Fruit fly (Drosophila melanogaster) whole organism, embryonic: Measurements from ENCODE around the gene drl.
A peak's percentile ranks its signal among the peaks of the same experiment; 100 is the strongest.

Experiments
- ATbp ChIP-seq: fragments of 200-800 bp; sonication (Bioruptor generic); optimal IDR thresholded peaks from 2 replicates; lab custom pipeline; 2017; ENCODE audit warnings: missing biosample characterization, mild to moderate bottlenecking, missing genetic modification characterization, missing genetic modification reagents
- BEAF-32 ChIP-seq: fragments of 200-800 bp; sonication (Bioruptor generic); optimal IDR thresholded peaks from 3 replicates; lab custom pipeline; 2017; ENCODE audit warnings: missing biosample characterization, missing genetic modification characterization, mild to moderate bottlenecking, moderate library complexity, missing genetic modification reagents
- CG10274 ChIP-seq: fragments of 200-800 bp; sonication (Bioruptor generic); optimal IDR thresholded peaks from 3 replicates; lab custom pipeline; 2017; ENCODE audit warnings: missing biosample characterization, mild to moderate bottlenecking, missing genetic modification characterization
- CG14965 ChIP-seq: fragments of 200-800 bp; sonication (Bioruptor generic); optimal IDR thresholded peaks from 2 replicates; lab custom pipeline; 2016; ENCODE audit warnings: missing biosample characterization, missing genetic modification characterization, borderline replicate concordance
- CG15011 ChIP-seq: fragments of 200-800 bp; sonication (Bioruptor generic); optimal IDR thresholded peaks from 3 replicates; lab custom pipeline; 2018; ENCODE audit warnings: missing biosample characterization, mild to moderate bottlenecking, missing genetic modification characterization
- CG15514 ChIP-seq: fragments of 200-800 bp; sonication (Bioruptor generic); optimal IDR thresholded peaks from 3 replicates; lab custom pipeline; 2017; ENCODE audit warnings: missing biosample characterization, missing genetic modification characterization, mild to moderate bottlenecking, moderate library complexity, missing genetic modification reagents
- CG17359 ChIP-seq: fragments of 200-800 bp; sonication (Bioruptor generic); optimal IDR thresholded peaks from 3 replicates; lab custom pipeline; 2018; ENCODE audit warnings: missing biosample characterization, mild to moderate bottlenecking, missing genetic modification characterization, moderate library complexity
- CG17912 ChIP-seq: fragments of 200-800 bp; sonication (Bioruptor generic); optimal IDR thresholded peaks from 2 replicates; lab custom pipeline; 2018; ENCODE audit warnings: missing biosample characterization, mild to moderate bottlenecking, missing genetic modification characterization
- CG18262 ChIP-seq: fragments of 200-800 bp; optimal IDR thresholded peaks from 3 replicates; lab custom pipeline; 2019; ENCODE audit warnings: missing biosample characterization, mild to moderate bottlenecking, missing genetic modification characterization, moderate library complexity
- CG1832 ChIP-seq: fragments of 200-800 bp; sonication (Bioruptor generic); optimal IDR thresholded peaks from 2 replicates; lab custom pipeline; 2017; ENCODE audit warnings: missing biosample characterization, mild to moderate bottlenecking, missing genetic modification characterization, inconsistent platforms
- CG2202 ChIP-seq: fragments of 200-800 bp; sonication (Bioruptor generic); optimal IDR thresholded peaks from 2 replicates; lab custom pipeline; 2018; ENCODE audit warnings: missing biosample characterization, mild to moderate bottlenecking, missing genetic modification characterization
- CG2678 ChIP-seq: fragments of 200-800 bp; sonication (Bioruptor generic); optimal IDR thresholded peaks from 3 replicates; lab custom pipeline; 2019; ENCODE audit warnings: missing biosample characterization, mild to moderate bottlenecking, missing genetic modification characterization, moderate library complexity
- CG31224 ChIP-seq: fragments of 200-800 bp; sonication (Bioruptor generic); IDR thresholded peaks from 2 replicates; pipeline ENCODE4 v1.3.6; 2022; ENCODE audit warnings: missing biosample characterization, missing genetic modification characterization
- CG4328 ChIP-seq: fragments of 200-800 bp; sonication (Bioruptor generic); optimal IDR thresholded peaks from 3 replicates; lab custom pipeline; 2017; ENCODE audit warnings: missing biosample characterization, missing genetic modification reagents, missing genetic modification characterization
- CG5953 ChIP-seq: fragments of 200-800 bp; sonication (Bioruptor generic); IDR thresholded peaks from 2 replicates; pipeline ENCODE4 v1.3.6; 2022; ENCODE audit warnings: missing biosample characterization, missing genetic modification characterization
- CG8388 ChIP-seq: fragments of 200-800 bp; sonication (Bioruptor generic); optimal IDR thresholded peaks from 2 replicates; lab custom pipeline; 2019; ENCODE audit warnings: missing biosample characterization, mild to moderate bottlenecking, missing genetic modification characterization, moderate library complexity
- CG8478 ChIP-seq: fragments of >200 bp; optimal IDR thresholded peaks from 2 replicates; lab custom pipeline; 2018
- CG9437 ChIP-seq: fragments of 200-800 bp; sonication (Bioruptor generic); optimal IDR thresholded peaks from 2 replicates; lab custom pipeline; 2018; ENCODE audit warnings: missing biosample characterization, mild to moderate bottlenecking, missing genetic modification characterization
- Chrac-16 ChIP-seq: fragments of 200-800 bp; sonication (Bioruptor generic); optimal IDR thresholded peaks from 3 replicates; lab custom pipeline; 2016; ENCODE audit warnings: missing biosample characterization, missing genetic modification characterization
- E2f2 ChIP-seq: fragments of 200-800 bp; sonication (Bioruptor generic); IDR thresholded peaks from 2 replicates; pipeline ENCODE4 v1.3.6; 2022; ENCODE audit warnings: missing biosample characterization, missing genetic modification characterization
- Gsc ChIP-seq: fragments of 200-800 bp; sonication (Bioruptor generic); IDR thresholded peaks from 2 replicates; pipeline ENCODE4 v1.3.6; 2022; ENCODE audit warnings: missing biosample characterization, missing genetic modification characterization
- Oli ChIP-seq: fragments of 200-800 bp; sonication (Bioruptor generic); optimal IDR thresholded peaks from 2 replicates; lab custom pipeline; 2018; ENCODE audit warnings: missing biosample characterization, mild to moderate bottlenecking, missing genetic modification characterization, moderate library complexity
- PHDP ChIP-seq: fragments of 200-800 bp; sonication (Bioruptor generic); optimal IDR thresholded peaks from 3 replicates; lab custom pipeline; 2018; ENCODE audit warnings: missing biosample characterization, mild to moderate bottlenecking, missing genetic modification characterization, moderate library complexity
- Ravus ChIP-seq: fragments of 200-800 bp; sonication (Bioruptor generic); IDR thresholded peaks from 2 replicates; pipeline ENCODE4 v1.3.6; 2022; ENCODE audit warnings: missing biosample characterization, missing genetic modification characterization
- Spps ChIP-seq: fragments of 200-800 bp; sonication (Bioruptor generic); optimal IDR thresholded peaks from 2 replicates; lab custom pipeline; 2018; ENCODE audit warnings: missing biosample characterization, mild to moderate bottlenecking, missing genetic modification characterization
- Stat92E ChIP-seq, 3 experiments: fragments of >200 bp in 2 of 3; fragments of 200-800 bp in 1 of 3; sonication (Bioruptor generic) in 1 of 3; optimal IDR thresholded peaks; 2 replicates each; lab custom pipeline; 2017 to 2019; ENCODE audit warnings: missing biosample characterization in 3 of 3, missing genetic modification characterization in 3 of 3, mild to moderate bottlenecking in 1 of 3, moderate library complexity in 1 of 3
- Vsx1 ChIP-seq: fragments of 200-800 bp; sonication (Bioruptor generic); optimal IDR thresholded peaks from 2 replicates; lab custom pipeline; 2017; ENCODE audit warnings: missing biosample characterization, mild to moderate bottlenecking, missing genetic modification characterization, missing genetic modification reagents
- bab2 ChIP-seq: fragments of 200-800 bp; sonication (Bioruptor generic); optimal IDR thresholded peaks from 2 replicates; lab custom pipeline; 2016; ENCODE audit warnings: missing biosample characterization, missing genetic modification characterization
- bowl ChIP-seq: fragments of 200-800 bp; sonication (Bioruptor generic); IDR thresholded peaks from 2 replicates; pipeline ENCODE4 v1.3.6; 2022; ENCODE audit warnings: missing biosample characterization, missing genetic modification characterization
- btn ChIP-seq: fragments of 200-800 bp; sonication (Bioruptor generic); optimal IDR thresholded peaks from 2 replicates; lab custom pipeline; 2016; ENCODE audit warnings: missing biosample characterization, missing genetic modification characterization
- croc ChIP-seq: fragments of 200-800 bp; sonication (Bioruptor generic); conservative IDR thresholded peaks from 3 replicates; pipeline ENCODE4 v1.3.6; 2022; ENCODE audit warnings: missing biosample characterization, missing genetic modification characterization
- crol ChIP-seq: fragments of 200-800 bp; sonication (Bioruptor generic); IDR thresholded peaks from 2 replicates; pipeline ENCODE4 v1.3.6; 2022; ENCODE audit warnings: missing biosample characterization, missing genetic modification characterization
- dmrt99B ChIP-seq: fragments of 200-800 bp; sonication (Bioruptor generic); optimal IDR thresholded peaks from 2 replicates; lab custom pipeline; 2018; ENCODE audit warnings: missing biosample characterization, mild to moderate bottlenecking, missing genetic modification characterization, moderate library complexity
- emc ChIP-seq: fragments of 200-800 bp; sonication (Bioruptor generic); optimal IDR thresholded peaks from 2 replicates; lab custom pipeline; 2016; ENCODE audit warnings: missing biosample characterization, missing genetic modification characterization
- exex ChIP-seq: fragments of 200-800 bp; sonication (Bioruptor generic); optimal IDR thresholded peaks from 4 replicates; lab custom pipeline; 2018; ENCODE audit warnings: missing biosample characterization, mild to moderate bottlenecking, missing genetic modification characterization, moderate library complexity
- fd3F ChIP-seq: fragments of 200-800 bp; sonication (Bioruptor generic); optimal IDR thresholded peaks from 2 replicates; lab custom pipeline; 2018; ENCODE audit warnings: missing biosample characterization, mild to moderate bottlenecking, missing genetic modification characterization, moderate library complexity
- fru ChIP-seq: fragments of >200 bp; optimal IDR thresholded peaks from 2 replicates; lab custom pipeline; 2017
- ftz-f1 ChIP-seq: fragments of 200-800 bp; sonication (Bioruptor generic); optimal IDR thresholded peaks from 2 replicates; lab custom pipeline; 2016; ENCODE audit warnings: missing biosample characterization, missing genetic modification characterization
- grn ChIP-seq: fragments of 200-800 bp; sonication (Bioruptor generic); optimal IDR thresholded peaks from 3 replicates; lab custom pipeline; 2017; ENCODE audit warnings: missing biosample characterization, missing genetic modification characterization
- kah ChIP-seq: fragments of 200-800 bp; sonication (Bioruptor generic); optimal IDR thresholded peaks from 2 replicates; lab custom pipeline; 2018; ENCODE audit warnings: missing biosample characterization, mild to moderate bottlenecking, missing genetic modification characterization
- lab ChIP-seq: fragments of 200-800 bp; sonication (Bioruptor generic); optimal IDR thresholded peaks from 3 replicates; lab custom pipeline; 2017; ENCODE audit warnings: missing biosample characterization, missing genetic modification characterization, mild to moderate bottlenecking, moderate library complexity, missing genetic modification reagents
- nerfin-1 ChIP-seq: fragments of 200-800 bp; sonication (Bioruptor generic); optimal IDR thresholded peaks from 3 replicates; lab custom pipeline; 2019; ENCODE audit warnings: missing biosample characterization, mild to moderate bottlenecking, missing genetic modification characterization, moderate library complexity
- ranshi ChIP-seq: fragments of 200-800 bp; sonication (Bioruptor generic); IDR thresholded peaks from 2 replicates; pipeline ENCODE4 v1.3.6; 2022; ENCODE audit warnings: missing biosample characterization, missing genetic modification characterization
- salm ChIP-seq: fragments of 200-800 bp; sonication (Bioruptor generic); optimal IDR thresholded peaks from 2 replicates; lab custom pipeline; 2018; ENCODE audit warnings: missing biosample characterization, mild to moderate bottlenecking, missing genetic modification characterization
- sd ChIP-seq: fragments of 200-800 bp; sonication (Bioruptor generic); optimal IDR thresholded peaks from 3 replicates; lab custom pipeline; 2018; ENCODE audit warnings: missing biosample characterization, mild to moderate bottlenecking, missing genetic modification characterization, moderate library complexity
- sug ChIP-seq: fragments of 200-800 bp; optimal IDR thresholded peaks from 2 replicates; lab custom pipeline; 2019; ENCODE audit warnings: missing biosample characterization, mild to moderate bottlenecking, missing genetic modification characterization, moderate library complexity
- tap ChIP-seq: fragments of 200-800 bp; optimal IDR thresholded peaks from 3 replicates; lab custom pipeline; 2019; ENCODE audit warnings: missing biosample characterization, mild to moderate bottlenecking, missing genetic modification characterization, moderate library complexity
- toy ChIP-seq: fragments of 200-800 bp; sonication (Bioruptor generic); IDR thresholded peaks from 2 replicates; pipeline ENCODE4 v1.3.6; 2022; ENCODE audit warnings: missing biosample characterization, missing genetic modification characterization
- twi ChIP-seq: fragments of 200-800 bp; optimal IDR thresholded peaks from 2 replicates; lab custom pipeline; 2019; ENCODE audit warnings: missing biosample characterization, mild to moderate bottlenecking, missing genetic modification characterization, moderate library complexity
- wdn ChIP-seq: fragments of 200-800 bp; sonication (Bioruptor generic); IDR thresholded peaks from 2 replicates; pipeline ENCODE4 v1.3.6; 2022; ENCODE audit warnings: missing biosample characterization, missing genetic modification characterization
- yki ChIP-seq: fragments of >200 bp; optimal IDR thresholded peaks from 3 replicates; lab custom pipeline; 2018

drl gene

DNA sequence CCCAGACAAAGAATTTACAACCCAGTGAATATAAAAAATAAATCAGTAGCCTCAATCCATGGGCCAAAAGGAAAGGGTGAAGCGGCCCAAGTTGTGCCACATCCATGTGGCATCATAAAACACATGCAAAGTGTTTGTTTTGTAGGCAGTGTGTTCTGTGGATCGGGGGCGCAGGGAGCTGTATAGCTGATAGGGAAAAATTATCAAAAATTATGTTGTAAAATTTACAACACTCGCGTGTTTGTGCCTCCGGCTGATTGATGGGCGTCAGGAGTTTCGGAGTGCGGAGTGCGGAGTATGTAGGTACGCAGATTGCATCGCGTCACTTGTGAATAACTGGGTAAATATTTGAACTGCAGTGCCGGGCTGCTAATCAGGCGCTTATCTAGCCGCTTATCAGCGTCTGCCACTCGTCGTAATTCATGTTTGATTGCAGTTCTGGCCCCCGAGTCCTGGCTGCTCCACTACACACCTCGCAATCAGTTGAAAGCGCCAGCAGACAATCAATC lies 1.7 kb downstream of the drl start (continued):
- peak; percentile 73 for TF ChIP-seq CG2678
- TF ChIP-seq CG4328 (GFP tag; lab: Kevin White, UChicago), result peak; percentile 42
- peak; percentile 45 for TF ChIP-seq dmrt99B (tag; lab: Kevin White, UChicago)
- TF ChIP-seq crol (GFP tag; lab: Robert Waterston, UW), result peak; percentile 84
- TF ChIP-seq croc (GFP tag; lab: Robert Waterston, UW), result no peak
- no peak for TF ChIP-seq Stat92E (GFP tag; optimal IDR thresholded peaks at IDR 0.05; lab: Kevin White, UChicago)
- peak; percentile 68 for TF ChIP-seq tap (tag; lab: Kevin White, UChicago)
- peak; percentile 38 for TF ChIP-seq Spps (tag; lab: Kevin White, UChicago)
- TF ChIP-seq Chrac-16 (GFP tag; lab: Kevin White, UChicago), result no peak
- peak; percentile 0 for TF ChIP-seq PHDP (tag; lab: Kevin White, UChicago)
- peak; percentile 46 for TF ChIP-seq lab
- no peak for TF ChIP-seq wdn (GFP tag; lab: Robert Waterston, UW)
- TF ChIP-seq CG8478 (lab: Kevin White, UChicago), result no peak
- peak; percentile 34 for TF ChIP-seq btn (GFP tag; lab: Kevin White, UChicago)
- peak; percentile 72 for TF ChIP-seq exex (tag; lab: Kevin White, UChicago)
- no peak for TF ChIP-seq Oli (tag; lab: Kevin White, UChicago)
- TF ChIP-seq toy, result no peak
- no peak for TF ChIP-seq CG1832 (GFP tag; lab: Kevin White, UChicago)
- no peak for TF ChIP-seq CG14965 (GFP tag; lab: Kevin White, UChicago)
- TF ChIP-seq CG31224, result no peak
- peak; percentile 46 for TF ChIP-seq CG15011 (GFP tag; lab: Kevin White, UChicago)
- no peak for TF ChIP-seq Ravus (GFP tag; lab: Robert Waterston, UW)
- no peak for TF ChIP-seq CG5953
- no peak for TF ChIP-seq CG9437 (GFP tag; lab: Kevin White, UChicago)
- TF ChIP-seq ftz-f1, result no peak
- peak; percentile 34 for TF ChIP-seq CG2202 (tag; lab: Kevin White, UChicago)
- peak; percentile 22 for TF ChIP-seq CG17359 (tag; lab: Kevin White, UChicago)
- no peak for TF ChIP-seq E2f2 (GFP tag; lab: Robert Waterston, UW)
- TF ChIP-seq twi (tag; lab: Kevin White, UChicago), result peak; percentile 86
- no peak for TF ChIP-seq yki
- TF ChIP-seq fd3F (GFP tag; lab: Kevin White, UChicago), result no peak
- no peak for TF ChIP-seq emc
- peak; percentile 76 for TF ChIP-seq sd
- TF ChIP-seq grn (GFP tag; lab: Kevin White, UChicago), result peak; percentile 93
- TF ChIP-seq CG17912 (GFP tag; lab: Kevin White, UChicago), result no peak
- TF ChIP-seq fru (lab: Kevin White, UChicago), result no peak
- TF ChIP-seq Gsc, result no peak
- TF ChIP-seq CG10274 (GFP tag; lab: Kevin White, UChicago), result no peak
- TF ChIP-seq bowl (GFP tag; lab: Robert Waterston, UW), result no peak
- no peak for TF ChIP-seq bab2
- peak; percentile 48 for TF ChIP-seq CG8388 (GFP tag; lab: Kevin White, UChicago)
- peak; percentile 17 for TF ChIP-seq sug (tag; lab: Kevin White, UChicago)
- peak; percentile 64 for TF ChIP-seq nerfin-1 (tag; lab: Kevin White, UChicago)
- TF ChIP-seq CG15514 (GFP tag; lab: Kevin White, UChicago), result peak; percentile 16
- peak; percentile 38 for TF ChIP-seq salm
- TF ChIP-seq ranshi (GFP tag; lab: Robert Waterston, UW), result no peak
- no peak for TF ChIP-seq BEAF-32 (GFP tag; lab: Kevin White, UChicago)
- TF ChIP-seq Vsx1 (GFP tag; lab: Kevin White, UChicago), result peak; percentile 75
- TF ChIP-seq CG18262, result peak; percentile 61
- TF ChIP-seq ATbp (GFP tag; lab: Kevin White, UChicago), result peak; percentile 63
- peak; percentile 31 for TF ChIP-seq kah
